Worm (Caenorhabditis elegans) whole organism, L4 larva: ENCODE data around the gene best-19.

Source experiments
- D1046.2 ChIP-seq: fragments of 200-800 bp; sonication (Bioruptor generic); IDR thresholded peaks from 2 replicates; pipeline ENCODE4 v1.3.6; 2022; ENCODE audit warnings: missing genetic modification characterization, missing compliant biosample characterization
- F10B5.3 ChIP-seq: sonication (generic microtip); optimal IDR thresholded peaks from 2 replicates; lab custom pipeline; 2016; ENCODE audit warnings: mild to moderate bottlenecking, missing genetic modification characterization, missing compliant biosample characterization
- R02D3.7 ChIP-seq: fragments of 150-350 bp; sonication (generic microtip); optimal IDR thresholded peaks from 3 replicates; lab custom pipeline; 2014; ENCODE audit warnings: missing biosample characterization, missing genetic modification characterization
- T26A8.4 ChIP-seq: fragments of 200-800 bp; sonication (Bioruptor generic); IDR thresholded peaks from 2 replicates; pipeline ENCODE4 v1.3.6; 2022; ENCODE audit warnings: missing genetic modification characterization, missing compliant biosample characterization
- Y48G9A.11 ChIP-seq: fragments of 200-800 bp; sonication (Bioruptor generic); IDR thresholded peaks from 2 replicates; pipeline ENCODE4 v1.3.6; 2022; ENCODE audit warnings: missing genetic modification reagents, missing genetic modification characterization, missing compliant biosample characterization
- Y5F2A.4 ChIP-seq: fragments of 200-800 bp; sonication (Bioruptor generic); optimal IDR thresholded peaks from 2 replicates; lab custom pipeline; 2018; ENCODE audit warnings: mild to moderate bottlenecking, missing genetic modification characterization, missing compliant biosample characterization
- Y75B8A.6 ChIP-seq: fragments of 200-800 bp; sonication (Bioruptor generic); IDR thresholded peaks from 2 replicates; pipeline ENCODE4 v1.3.6; 2022; ENCODE audit warnings: missing genetic modification reagents, missing genetic modification characterization, missing compliant biosample characterization
- ZK337.2 ChIP-seq: fragments of 200-800 bp; sonication (Bioruptor generic); IDR thresholded peaks from 2 replicates; pipeline ENCODE4 v1.3.6; 2022; ENCODE audit warnings: missing genetic modification reagents, missing genetic modification characterization, missing compliant biosample characterization
- ama-1 ChIP-seq: fragments of 150-350 bp; optimal IDR thresholded peaks from 2 replicates; lab custom pipeline; 2014; ENCODE audit warnings: inconsistent platforms, mixed read lengths
- arid-1 ChIP-seq: fragments of 200-800 bp; sonication (Bioruptor generic); conservative IDR thresholded peaks from 2 replicates; pipeline ENCODE4 v1.3.6; 2022; ENCODE audit warnings: missing genetic modification reagents, missing genetic modification characterization, missing compliant biosample characterization
- ceh-32 ChIP-seq: sonication (generic microtip); optimal IDR thresholded peaks from 2 replicates; lab custom pipeline; 2016; ENCODE audit warnings: mild to moderate bottlenecking, missing genetic modification characterization, missing compliant biosample characterization; ENCODE audit not compliant: poor library complexity
- ces-1 ChIP-seq: fragments of 150-350 bp; sonication (generic microtip); optimal IDR thresholded peaks from 4 replicates; lab custom pipeline; 2014; ENCODE audit warnings: missing biosample characterization, missing genetic modification reagents, missing genetic modification characterization
- cey-2 ChIP-seq: sonication (generic microtip); optimal IDR thresholded peaks from 3 replicates; lab custom pipeline; 2017; ENCODE audit warnings: missing genetic modification characterization, mild to moderate bottlenecking, missing compliant biosample characterization, antibody characterized with exemption, borderline replicate concordance; ENCODE audit not compliant: insufficient read depth
- ctbp-1 ChIP-seq: fragments of 200-800 bp; sonication (Bioruptor generic); IDR thresholded peaks from 2 replicates; pipeline ENCODE4 v1.3.6; 2022; ENCODE audit warnings: missing genetic modification reagents, missing genetic modification characterization, missing compliant biosample characterization
- daf-12 ChIP-seq: fragments of 150-350 bp; optimal IDR thresholded peaks from 2 replicates; lab custom pipeline; 2014; ENCODE audit warnings: missing biosample characterization, missing genetic modification reagents, missing genetic modification characterization
- daf-8 ChIP-seq: fragments of 200-800 bp; sonication (Bioruptor generic); IDR thresholded peaks from 2 replicates; pipeline ENCODE4 v1.3.6; 2022; ENCODE audit warnings: missing genetic modification characterization, missing compliant biosample characterization
- duxl-1 ChIP-seq: sonication (generic microtip); optimal IDR thresholded peaks from 2 replicates; lab custom pipeline; 2016; ENCODE audit warnings: mild to moderate bottlenecking, missing genetic modification characterization, moderate library complexity, missing compliant biosample characterization; ENCODE audit not compliant: poor library complexity
- dve-1 ChIP-seq: sonication (generic microtip); optimal IDR thresholded peaks from 2 replicates; lab custom pipeline; 2017; ENCODE audit warnings: antibody characterized with exemption, mild to moderate bottlenecking, missing genetic modification characterization, missing compliant biosample characterization; ENCODE audit not compliant: insufficient read depth
- egl-27 ChIP-seq: sonication (generic microtip); optimal IDR thresholded peaks from 3 replicates; lab custom pipeline; 2017; ENCODE audit warnings: missing biosample characterization, missing genetic modification reagents, missing genetic modification characterization
- egl-43 ChIP-seq: fragments of 200-800 bp; sonication (Bioruptor generic); IDR thresholded peaks from 2 replicates; pipeline ENCODE4 v1.3.6; 2022; ENCODE audit warnings: missing genetic modification reagents, missing genetic modification characterization, missing compliant biosample characterization
- hlh-11 ChIP-seq: fragments of 200-800 bp; sonication (Bioruptor generic); optimal IDR thresholded peaks from 2 replicates; lab custom pipeline; 2018; ENCODE audit warnings: mild to moderate bottlenecking, missing genetic modification characterization, missing compliant biosample characterization
- hlh-30 ChIP-seq: sonication (generic microtip); optimal IDR thresholded peaks from 2 replicates; lab custom pipeline; 2017; ENCODE audit warnings: antibody characterized with exemption, mild to moderate bottlenecking, missing genetic modification characterization, missing compliant biosample characterization; ENCODE audit not compliant: insufficient read depth
- hmg-1.1 ChIP-seq: fragments of 200-800 bp; sonication (Bioruptor generic); IDR thresholded peaks from 2 replicates; pipeline ENCODE4 v1.3.6; 2022; ENCODE audit warnings: missing genetic modification reagents, missing genetic modification characterization, missing compliant biosample characterization
- jun-1 ChIP-seq: fragments of 150-350 bp; optimal IDR thresholded peaks from 2 replicates; lab custom pipeline; 2014; ENCODE audit warnings: missing biosample characterization, missing genetic modification reagents, missing genetic modification characterization
- lin-13 ChIP-seq: fragments of 150-350 bp; optimal IDR thresholded peaks from 2 replicates; lab custom pipeline; 2014; ENCODE audit warnings: missing biosample characterization, missing genetic modification reagents, missing genetic modification characterization
- lin-15B ChIP-seq: fragments of 150-350 bp; sonication (generic microtip); optimal IDR thresholded peaks from 3 replicates; lab custom pipeline; 2014; ENCODE audit warnings: missing biosample characterization, missing genetic modification characterization
- lin-38 ChIP-seq: fragments of 200-800 bp; sonication (Bioruptor generic); IDR thresholded peaks from 2 replicates; pipeline ENCODE4 v1.3.6; 2022; ENCODE audit warnings: missing genetic modification reagents, missing genetic modification characterization, missing compliant biosample characterization
- lin-39 ChIP-seq: fragments of 150-350 bp; optimal IDR thresholded peaks from 2 replicates; lab custom pipeline; 2014; ENCODE audit warnings: missing biosample characterization, missing genetic modification reagents, missing genetic modification characterization
- madf-5 ChIP-seq, 2 experiments: fragments of 200-800 bp; sonication (Bioruptor generic); IDR thresholded peaks; 2 replicates each; pipeline ENCODE4 v1.3.6; 2022; ENCODE audit warnings: missing compliant biosample characterization in 2 of 2, missing genetic modification characterization in 2 of 2
- madf-9 ChIP-seq: fragments of 200-800 bp; sonication (Bioruptor generic); conservative IDR thresholded peaks from 2 replicates; pipeline ENCODE4 v1.3.6; 2022; ENCODE audit warnings: missing genetic modification reagents, missing genetic modification characterization, missing compliant biosample characterization
- mdt-29 ChIP-seq: fragments of 200-800 bp; sonication (Bioruptor generic); IDR thresholded peaks from 2 replicates; pipeline ENCODE4 v1.3.6; 2022; ENCODE audit warnings: missing genetic modification reagents, missing genetic modification characterization, missing compliant biosample characterization
- mep-1 ChIP-seq: fragments of 150-350 bp; sonication (generic microtip); optimal IDR thresholded peaks from 3 replicates; lab custom pipeline; 2014; ENCODE audit warnings: missing biosample characterization, missing genetic modification characterization
- mes-2 ChIP-seq: sonication (generic microtip); optimal IDR thresholded peaks from 2 replicates; lab custom pipeline; 2016; ENCODE audit warnings: missing genotype, mild to moderate bottlenecking, missing genetic modification characterization, missing compliant biosample characterization; ENCODE audit not compliant: poor library complexity, severe bottlenecking
- mxl-2 ChIP-seq: fragments of 200-800 bp; sonication (Bioruptor generic); conservative IDR thresholded peaks from 2 replicates; pipeline ENCODE4 v1.3.6; 2022; ENCODE audit warnings: missing genetic modification reagents, missing genetic modification characterization, missing compliant biosample characterization
- mxl-3 ChIP-seq: fragments of 200-800 bp; sonication (Bioruptor generic); optimal IDR thresholded peaks from 2 replicates; lab custom pipeline; 2018; ENCODE audit warnings: mild to moderate bottlenecking, missing genetic modification characterization, missing compliant biosample characterization
- nhr-11 ChIP-seq: fragments of 150-350 bp; optimal IDR thresholded peaks from 2 replicates; lab custom pipeline; 2014; ENCODE audit warnings: missing biosample characterization, missing genetic modification characterization
- nhr-25 ChIP-seq: sonication (generic microtip); optimal IDR thresholded peaks from 2 replicates; lab custom pipeline; 2017; ENCODE audit warnings: missing genetic modification characterization, mild to moderate bottlenecking, missing compliant biosample characterization, antibody characterized with exemption, moderate library complexity, borderline replicate concordance; ENCODE audit not compliant: insufficient read depth
- nhr-28 ChIP-seq: fragments of 150-350 bp; optimal IDR thresholded peaks from 2 replicates; lab custom pipeline; 2014; ENCODE audit warnings: missing biosample characterization, missing genetic modification characterization
- nhr-48 ChIP-seq: sonication (generic microtip); optimal IDR thresholded peaks from 2 replicates; lab custom pipeline; 2016; ENCODE audit warnings: mild to moderate bottlenecking, missing genetic modification characterization, missing compliant biosample characterization
- nhr-77 ChIP-seq: fragments of 150-350 bp; optimal IDR thresholded peaks from 2 replicates; lab custom pipeline; 2014; ENCODE audit warnings: missing biosample characterization, missing genetic modification characterization
- php-3 ChIP-seq: fragments of 200-800 bp; sonication (Bioruptor generic); IDR thresholded peaks from 2 replicates; pipeline ENCODE4 v1.3.6; 2022; ENCODE audit warnings: missing genetic modification reagents, missing genetic modification characterization, missing compliant biosample characterization
- skn-1 ChIP-seq: fragments of 150-350 bp; optimal IDR thresholded peaks from 2 replicates; lab custom pipeline; 2014; ENCODE audit warnings: missing biosample characterization, missing genetic modification characterization
- snpc-1.2 ChIP-seq: fragments of 200-800 bp; sonication (Bioruptor generic); IDR thresholded peaks from 2 replicates; pipeline ENCODE4 v1.3.6; 2022; ENCODE audit warnings: missing genetic modification reagents, missing genetic modification characterization, missing compliant biosample characterization
- snpc-4 ChIP-seq: fragments of 150-350 bp; optimal IDR thresholded peaks from 2 replicates; lab custom pipeline; 2014; ENCODE audit warnings: missing biosample characterization, missing genetic modification characterization
- spr-1 ChIP-seq: sonication (generic microtip); optimal IDR thresholded peaks from 2 replicates; lab custom pipeline; 2016; ENCODE audit warnings: mild to moderate bottlenecking, missing genetic modification characterization, missing compliant biosample characterization
- tag-97 ChIP-seq: fragments of 200-800 bp; sonication (Bioruptor generic); IDR thresholded peaks from 2 replicates; pipeline ENCODE4 v1.3.6; 2022; ENCODE audit warnings: missing genetic modification characterization, missing compliant biosample characterization
- unc-130 ChIP-seq: sonication (generic microtip); optimal IDR thresholded peaks from 2 replicates; lab custom pipeline; 2016; ENCODE audit warnings: missing genetic modification reagents, missing genetic modification characterization, missing compliant biosample characterization
- zfp-2 ChIP-seq: sonication (generic microtip); optimal IDR thresholded peaks from 2 replicates; lab custom pipeline; 2016; ENCODE audit warnings: mild to moderate bottlenecking, missing genetic modification characterization, missing compliant biosample characterization
- zfp-3 ChIP-seq: fragments of 200-800 bp; sonication (Bioruptor generic); conservative IDR thresholded peaks from 2 replicates; pipeline ENCODE4 v1.3.6; 2022; ENCODE audit warnings: missing genetic modification reagents, missing genetic modification characterization, missing compliant biosample characterization

The best-19 gene

ce11 chrIV:259142-259541, 24.3 kb upstream of the best-19 start, which contains the start of gene dpy-9:
Gene dpy-9 (minus strand): TSS chrIV:259204.
- no peak for TF ChIP-seq snpc-1.2
- no peak for TF ChIP-seq F10B5.3 (tag; lab: Kevin White, UChicago)
- TF ChIP-seq nhr-77 (tag; lab: Kevin White, UChicago), result no peak
- no peak for TF ChIP-seq ctbp-1
- no peak for TF ChIP-seq snpc-4
- no peak for TF ChIP-seq daf-8 (GFP tag; lab: Robert Waterston, UW)
- TF ChIP-seq dve-1 (tag; lab: Kevin White, UChicago), result no peak
- TF ChIP-seq madf-5 (GFP tag; IDR thresholded peaks at IDR 0.05; lab: Robert Waterston, UW), result no peak
- TF ChIP-seq cey-2 (tag; lab: Kevin White, UChicago), result no peak
- no peak for TF ChIP-seq nhr-11 (tag; lab: Kevin White, UChicago)
- TF ChIP-seq madf-9 (GFP tag; lab: Robert Waterston, UW), result no peak
- no peak for TF ChIP-seq ceh-32 (tag; lab: Kevin White, UChicago)
- no peak for TF ChIP-seq daf-12
- TF ChIP-seq mdt-29 (GFP tag; lab: Robert Waterston, UW), result no peak
- no peak for TF ChIP-seq mxl-2 (GFP tag; lab: Robert Waterston, UW)
- TF ChIP-seq D1046.2 (GFP tag; lab: Robert Waterston, UW), result no peak
- TF ChIP-seq mxl-3, result no peak
- TF ChIP-seq, all 104 proteins: peak for 0

ce11 chrIV:261607-262006, 21.8 kb upstream of the best-19 start, which contains the start of gene pqbp-1.1:
Gene pqbp-1.1 (minus strand): TSS chrIV:261683.
- TF ChIP-seq mxl-2 (GFP tag; lab: Robert Waterston, UW) (no peak), hmg-1.1 (GFP tag; lab: Robert Waterston, UW) (0 out of 2 replicates have a peak, but pooled peaks have one; percentile 26), lin-13 (GFP tag; lab: Kevin White, UChicago) (no peak), dve-1 (tag; lab: Kevin White, UChicago) (peak; percentile 50), php-3 (GFP tag; lab: Robert Waterston, UW) (no peak), zfp-2 (tag; lab: Kevin White, UChicago) (no peak), skn-1 (tag; lab: Kevin White, UChicago) (no peak), R02D3.7 (tag; lab: Kevin White, UChicago) (no peak), ama-1 (lab: Kevin White, UChicago) (no peak), nhr-28 (tag; lab: Kevin White, UChicago) (peak; percentile 36), lin-15B (no peak), nhr-77 (tag; lab: Kevin White, UChicago) (no peak), unc-130 (GFP tag; lab: Kevin White, UChicago) (no peak), Y5F2A.4 (GFP tag; lab: Kevin White, UChicago) (no peak), duxl-1 (tag; lab: Kevin White, UChicago) (no peak), mep-1 (tag; lab: Kevin White, UChicago) (peak; percentile 79), hlh-30 (peak; percentile 47), T26A8.4 (GFP tag; lab: Robert Waterston, UW) (no peak), egl-27 (tag; lab: Kevin White, UChicago) (no peak), tag-97 (GFP tag; lab: Robert Waterston, UW) (no peak), F10B5.3 (tag; lab: Kevin White, UChicago) (no peak), spr-1 (tag; lab: Kevin White, UChicago) (no peak), egl-43 (GFP tag; lab: Robert Waterston, UW) (no peak), mes-2 (tag; lab: Kevin White, UChicago) (peak; percentile 49), hlh-11 (tag; lab: Kevin White, UChicago) (no peak), lin-39 (tag; lab: Kevin White, UChicago) (no peak), Y48G9A.11 (GFP tag; lab: Robert Waterston, UW) (no peak), zfp-3 (GFP tag; lab: Robert Waterston, UW) (no peak), nhr-25 (tag; lab: Kevin White, UChicago) (peak; percentile 5), ZK337.2 (no peak), jun-1 (no peak), nhr-48 (tag; lab: Kevin White, UChicago) (no peak), arid-1 (GFP tag; lab: Robert Waterston, UW) (no peak), nhr-11 (tag; lab: Kevin White, UChicago) (no peak), ces-1 (GFP tag; lab: Kevin White, UChicago) (peak; percentile 61), lin-38 (GFP tag; lab: Robert Waterston, UW) (peak; percentile 94), Y75B8A.6 (GFP tag; lab: Robert Waterston, UW) (no peak)
